Worm (Caenorhabditis elegans): Measurements from ENCODE around the gene C08B11.9.

Gene C08B11.9

ce11 chrII:8027663-8028062 lies 10.3 kb downstream of the C08B11.9 start, which contains the start of gene swsn-7:
TSS of gene swsn-7 (minus strand) at chrII:8027763.
- no peak for TF ChIP-seq unc-130 (GFP tag; optimal IDR thresholded peaks at IDR 0.05)
- no peak for TF ChIP-seq F33H1.4 (GFP tag; IDR thresholded peaks at IDR 0.05)
- TF ChIP-seq rcor-1 (GFP tag; IDR thresholded peaks at IDR 0.05): no peak

- no peak for TF ChIP-seq aptf-3 (GFP tag; IDR thresholded peaks at IDR 0.05)
- TF ChIP-seq rcor-1 (GFP tag; IDR thresholded peaks at IDR 0.05): no peak
- TF ChIP-seq hrde-1 (tag; optimal IDR thresholded peaks at IDR 0.05; ENCODE audit: borderline replicate concordance): peak; percentile 9
- TF ChIP-seq Y53F4B.3 (GFP tag; IDR thresholded peaks at IDR 0.05): no peak
- TF ChIP-seq ekl-4 (GFP tag; IDR thresholded peaks at IDR 0.05): 0 out of 2 replicates have a peak, but pooled peaks have one; percentile 26
- no peak for TF ChIP-seq nfya-1 (tag; optimal IDR thresholded peaks at IDR 0.05; ENCODE audit: borderline replicate concordance, insufficient read depth)
- TF ChIP-seq zfh-2 (GFP tag; conservative IDR thresholded peaks at IDR 0.05): no peak
- no peak for TF ChIP-seq somi-1 (GFP tag; optimal IDR thresholded peaks at IDR 0.05)
- TF ChIP-seq athp-1 (tag; optimal IDR thresholded peaks at IDR 0.05): no peak
- TF ChIP-seq F52B5.7 (tag; optimal IDR thresholded peaks at IDR 0.05): no peak
- no peak for TF ChIP-seq cebp-2 (GFP tag; IDR thresholded peaks at IDR 0.05)
- TF ChIP-seq pbrm-1 (GFP tag; IDR thresholded peaks at IDR 0.05): 0 out of 2 replicates have a peak, but pooled peaks have one; percentile 18
- no peak for TF ChIP-seq sptf-2 (GFP tag; optimal IDR thresholded peaks at IDR 0.05)
- no peak for TF ChIP-seq ama-1 (optimal IDR thresholded peaks at IDR 0.05)
- no peak for TF ChIP-seq ama-1 (GFP tag; optimal IDR thresholded peaks at IDR 0.05)
These were observed 15.5 kb downstream of the C08B11.9 start, which contains the start of gene hda-2 for ce11 chrII:8022461-8022860. TSS of gene hda-2 (minus strand) at chrII:8022561.

DNA sequence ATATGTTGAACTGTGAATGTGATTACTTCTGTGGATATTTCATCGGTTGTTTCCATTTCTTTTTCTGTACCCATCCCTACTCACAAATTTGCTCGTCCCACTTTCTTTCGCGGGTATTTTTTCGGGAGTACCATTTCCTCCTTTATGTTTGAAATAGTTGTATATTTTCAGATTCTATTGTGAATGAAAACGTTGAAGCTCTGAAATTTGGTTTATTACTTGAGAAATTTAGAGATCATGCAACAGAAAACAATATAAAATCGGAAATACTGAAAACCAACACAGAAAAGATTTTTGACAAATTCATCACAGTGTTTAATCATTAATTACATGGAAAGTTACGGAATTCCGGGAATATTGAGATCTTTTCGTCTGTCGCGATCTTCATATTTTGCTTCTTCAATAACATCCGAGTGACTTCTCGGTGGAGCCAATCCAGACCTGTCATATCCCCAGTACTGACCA lies 17.4 kb downstream of the C08B11.9 start:
- TF ChIP-seq nfyb-1 (GFP tag; IDR thresholded peaks at IDR 0.05) (peak; percentile 71), nhr-179 (tag; optimal IDR thresholded peaks at IDR 0.05) (no peak), Y79H2A.3 (GFP tag; conservative IDR thresholded peaks at IDR 0.05) (peak; percentile 84), let-526 (GFP tag; IDR thresholded peaks at IDR 0.05) (no peak), ztf-26 (tag; optimal IDR thresholded peaks at IDR 0.05) (peak; percentile 55), nfya-1 (tag; optimal IDR thresholded peaks at IDR 0.05; ENCODE audit: borderline replicate concordance, insufficient read depth) (no peak), snpc-1.3 (tag; optimal IDR thresholded peaks at IDR 0.05; ENCODE audit: insufficient read depth) (peak; percentile 20), C17E4.6 (GFP tag; IDR thresholded peaks at IDR 0.05) (no peak), F49E8.2 (tag; optimal IDR thresholded peaks at IDR 0.05; ENCODE audit: insufficient read depth) (peak; percentile 31), tbx-9 (tag; optimal IDR thresholded peaks at IDR 0.05; ENCODE audit: borderline replicate concordance) (no peak), hlh-12 (tag; optimal IDR thresholded peaks at IDR 0.05) (no peak), chd-7 (tag; optimal IDR thresholded peaks at IDR 0.05) (peak; percentile 61), hmg-1.2 (GFP tag; IDR thresholded peaks at IDR 0.05) (peak; percentile 32; the same call in 1 of the 2 replicates), xnd-1 (tag; optimal IDR thresholded peaks at IDR 0.05) (no peak), B0019.2 (GFP tag; conservative IDR thresholded peaks at IDR 0.05) (no peak), F22D6.2 (tag; optimal IDR thresholded peaks at IDR 0.05) (no peak), F57C9.4 (tag; optimal IDR thresholded peaks at IDR 0.05) (no peak), lin-40 (tag; optimal IDR thresholded peaks at IDR 0.05) (no peak), Y67H2A.10 (GFP tag; conservative IDR thresholded peaks at IDR 0.05) (no peak), F37B4.10 (GFP tag; IDR thresholded peaks at IDR 0.05) (no peak), pbrm-1 (GFP tag; IDR thresholded peaks at IDR 0.05) (0 out of 2 replicates have a peak, but pooled peaks have one; percentile 14), let-607 (tag; optimal IDR thresholded peaks at IDR 0.05) (no peak), attf-5 (GFP tag; optimal IDR thresholded peaks at IDR 0.05) (peak; percentile 39), F55B11.4 (tag; optimal IDR thresholded peaks at IDR 0.05; ENCODE audit: borderline replicate concordance, insufficient read depth) (no peak), dpff-1 (tag; optimal IDR thresholded peaks at IDR 0.05) (no peak), somi-1 (GFP tag; optimal IDR thresholded peaks at IDR 0.05) (no peak), ceh-100 (GFP tag; IDR thresholded peaks at IDR 0.05) (no peak; the same call in 1 of the 2 replicates), cebp-2 (GFP tag; IDR thresholded peaks at IDR 0.05) (no peak), K11D2.4 (GFP tag; IDR thresholded peaks at IDR 0.05) (no peak), athp-1 (tag; optimal IDR thresholded peaks at IDR 0.05) (peak; percentile 60), F52B5.7 (tag; optimal IDR thresholded peaks at IDR 0.05) (peak; percentile 52), F10E7.11 (tag; optimal IDR thresholded peaks at IDR 0.05) (no peak), lsl-1 (GFP tag; optimal IDR thresholded peaks at IDR 0.05) (peak; percentile 23)
